Worm (Caenorhabditis elegans) whole organism, late embryonic: ENCODE data around the gene R09H10.2.

Experiments used
- C08G9.2 ChIP-seq: sonication (generic microtip); optimal IDR thresholded peaks from 2 replicates; lab custom pipeline; 2016; ENCODE audit warnings: mild to moderate bottlenecking, missing genetic modification characterization, moderate library complexity, missing compliant biosample characterization
- ceh-14 ChIP-seq: sonication (generic microtip); optimal IDR thresholded peaks from 2 replicates; lab custom pipeline; 2016; ENCODE audit warnings: missing genotype, missing genetic modification characterization, missing compliant biosample characterization
- fkh-6 ChIP-seq: sonication (generic microtip); optimal IDR thresholded peaks from 2 replicates; lab custom pipeline; 2016; ENCODE audit warnings: missing genetic modification characterization, missing compliant biosample characterization
- hlh-6 ChIP-seq: sonication (generic microtip); optimal IDR thresholded peaks from 2 replicates; lab custom pipeline; 2016; ENCODE audit warnings: missing genotype, missing genetic modification characterization, missing compliant biosample characterization
- lin-11 ChIP-seq: fragments of 200-800 bp; sonication (Bioruptor generic); optimal IDR thresholded peaks from 2 replicates; lab custom pipeline; 2018; ENCODE audit warnings: mild to moderate bottlenecking, missing genetic modification characterization, missing compliant biosample characterization
- pag-3 ChIP-seq: sonication (generic microtip); optimal IDR thresholded peaks from 2 replicates; lab custom pipeline; 2016; ENCODE audit warnings: missing compliant biosample characterization, missing genetic modification characterization, borderline replicate concordance
- pat-9 ChIP-seq: fragments of 200-800 bp; sonication (Bioruptor generic); optimal IDR thresholded peaks from 2 replicates; lab custom pipeline; 2018; ENCODE audit warnings: mild to moderate bottlenecking, missing genetic modification characterization, moderate library complexity, missing compliant biosample characterization
- ref-2 ChIP-seq: sonication (generic microtip); optimal IDR thresholded peaks from 2 replicates; lab custom pipeline; 2016; ENCODE audit warnings: missing genetic modification characterization, missing compliant biosample characterization
- tbx-2 ChIP-seq: sonication (generic microtip); optimal IDR thresholded peaks from 2 replicates; lab custom pipeline; 2016; ENCODE audit warnings: missing genetic modification characterization, missing compliant biosample characterization

- TF ChIP-seq ref-2 (tag; lab: Kevin White, UChicago) (no peak), C08G9.2 (tag; lab: Kevin White, UChicago) (no peak), pat-9 (tag; lab: Kevin White, UChicago) (no peak), lin-11 (tag; lab: Kevin White, UChicago) (no peak), ceh-14 (tag; lab: Kevin White, UChicago) (no peak), hlh-6 (tag; lab: Kevin White, UChicago) (no peak), pag-3 (tag; lab: Kevin White, UChicago) (no peak), fkh-6 (no peak), tbx-2 (tag; lab: Kevin White, UChicago) (no peak)
Observed at ce11 chrIV:10617099-10617498, 14.4 kb downstream of the R09H10.2 start.
